Fruit fly (Drosophila melanogaster) whole organism, embryonic: ENCODE data around the gene CG10019.

Source experiments
- Abd-B ChIP-seq: fragments of 200-800 bp; sonication (Bioruptor generic); optimal IDR thresholded peaks from 2 replicates; lab custom pipeline; 2018; ENCODE audit warnings: missing biosample characterization, mild to moderate bottlenecking, missing genetic modification characterization, moderate library complexity
- Atf3 ChIP-seq: fragments of 200-800 bp; sonication (Bioruptor generic); optimal IDR thresholded peaks from 3 replicates; lab custom pipeline; 2016; ENCODE audit warnings: missing biosample characterization, missing genetic modification characterization
- C15 ChIP-seq: fragments of 200-800 bp; sonication (Bioruptor generic); IDR thresholded peaks from 3 replicates; pipeline ENCODE4 v1.3.6; 2022; ENCODE audit warnings: missing biosample characterization, missing genetic modification characterization
- CG11093 ChIP-seq: fragments of 200-800 bp; sonication (Bioruptor generic); IDR thresholded peaks from 3 replicates; pipeline ENCODE4 v1.3.6; 2022; ENCODE audit warnings: missing biosample characterization, missing genetic modification characterization
- CG11504 ChIP-seq: fragments of 200-800 bp; sonication (Bioruptor generic); optimal IDR thresholded peaks from 3 replicates; lab custom pipeline; 2019; ENCODE audit warnings: missing biosample characterization, mild to moderate bottlenecking, missing genetic modification characterization, moderate library complexity
- CG14014 ChIP-seq: fragments of 200-800 bp; sonication (Bioruptor generic); IDR thresholded peaks from 2 replicates; pipeline ENCODE4 v1.3.6; 2022; ENCODE audit warnings: missing biosample characterization, missing genetic modification characterization
- CG14441 ChIP-seq: fragments of 200-800 bp; sonication (Bioruptor generic); IDR thresholded peaks from 2 replicates; pipeline ENCODE4 v1.3.6; 2022; ENCODE audit warnings: missing biosample characterization, missing genetic modification characterization
- CG17829 ChIP-seq: fragments of 200-800 bp; optimal IDR thresholded peaks from 2 replicates; lab custom pipeline; 2019; ENCODE audit warnings: missing biosample characterization, mild to moderate bottlenecking, missing genetic modification characterization, moderate library complexity
- CG18262 ChIP-seq: fragments of 200-800 bp; optimal IDR thresholded peaks from 3 replicates; lab custom pipeline; 2019; ENCODE audit warnings: missing biosample characterization, mild to moderate bottlenecking, missing genetic modification characterization, moderate library complexity
- CG32767 ChIP-seq: fragments of 200-800 bp; sonication (Bioruptor generic); IDR thresholded peaks from 2 replicates; pipeline ENCODE4 v1.3.6; 2022; ENCODE audit warnings: missing biosample characterization, missing genetic modification characterization
- CG32772 ChIP-seq: fragments of 200-800 bp; sonication (Bioruptor generic); IDR thresholded peaks from 2 replicates; pipeline ENCODE4 v1.3.6; 2022; ENCODE audit warnings: missing biosample characterization, missing genetic modification characterization
- CG3281 ChIP-seq: fragments of 200-800 bp; sonication (Bioruptor generic); optimal IDR thresholded peaks from 3 replicates; lab custom pipeline; 2017; ENCODE audit warnings: missing biosample characterization, mild to moderate bottlenecking, missing genetic modification characterization
- CG33213 ChIP-seq: fragments of 200-800 bp; sonication (Bioruptor generic); optimal IDR thresholded peaks from 3 replicates; lab custom pipeline; 2016; ENCODE audit warnings: missing biosample characterization, missing genetic modification characterization
- CG34376 ChIP-seq: fragments of 200-800 bp; sonication (Bioruptor generic); optimal IDR thresholded peaks from 2 replicates; lab custom pipeline; 2018; ENCODE audit warnings: missing biosample characterization, mild to moderate bottlenecking, missing genetic modification characterization
- CG4707 ChIP-seq: fragments of 200-800 bp; sonication (Bioruptor generic); optimal IDR thresholded peaks from 2 replicates; lab custom pipeline; 2018; ENCODE audit warnings: missing biosample characterization, mild to moderate bottlenecking, missing genetic modification characterization, moderate library complexity
- CG6765 ChIP-seq: fragments of 200-800 bp; sonication (Bioruptor generic); optimal IDR thresholded peaks from 3 replicates; lab custom pipeline; 2017; ENCODE audit warnings: missing biosample characterization, mild to moderate bottlenecking, missing genetic modification characterization
- CG6813 ChIP-seq: fragments of 200-800 bp; sonication (Bioruptor generic); optimal IDR thresholded peaks from 2 replicates; lab custom pipeline; 2017; ENCODE audit warnings: missing biosample characterization, missing genetic modification characterization, mild to moderate bottlenecking, moderate library complexity, missing genetic modification reagents
- CG7357 ChIP-seq: fragments of 200-800 bp; sonication (Bioruptor generic); IDR thresholded peaks from 3 replicates; pipeline ENCODE4 v1.3.6; 2022; ENCODE audit warnings: missing biosample characterization, missing genetic modification characterization
- CG7928 ChIP-seq: fragments of 200-800 bp; sonication (Bioruptor generic); optimal IDR thresholded peaks from 2 replicates; lab custom pipeline; 2017; ENCODE audit warnings: missing biosample characterization, mild to moderate bottlenecking, missing genetic modification characterization
- CG9437 ChIP-seq: fragments of 200-800 bp; sonication (Bioruptor generic); optimal IDR thresholded peaks from 2 replicates; lab custom pipeline; 2018; ENCODE audit warnings: missing biosample characterization, mild to moderate bottlenecking, missing genetic modification characterization
- CG9817 ChIP-seq: fragments of 200-800 bp; sonication (Bioruptor generic); optimal IDR thresholded peaks from 2 replicates; lab custom pipeline; 2018; ENCODE audit warnings: missing biosample characterization, mild to moderate bottlenecking, missing genetic modification characterization, moderate library complexity
- CG9876 ChIP-seq: fragments of 200-800 bp; sonication (Bioruptor generic); optimal IDR thresholded peaks from 2 replicates; lab custom pipeline; 2016; ENCODE audit warnings: missing biosample characterization, missing genetic modification characterization
- Dek ChIP-seq: fragments of 200-800 bp; sonication (Bioruptor generic); optimal IDR thresholded peaks from 3 replicates; lab custom pipeline; 2019; ENCODE audit warnings: missing biosample characterization, mild to moderate bottlenecking, missing genetic modification characterization, moderate library complexity
- Dip2 ChIP-seq: fragments of 200-800 bp; sonication (Bioruptor generic); IDR thresholded peaks from 2 replicates; pipeline ENCODE4 v1.3.6; 2022; ENCODE audit warnings: missing biosample characterization, missing genetic modification characterization
- E2f2 ChIP-seq: fragments of 200-800 bp; sonication (Bioruptor generic); IDR thresholded peaks from 2 replicates; pipeline ENCODE4 v1.3.6; 2022; ENCODE audit warnings: missing biosample characterization, missing genetic modification characterization
- Ets65A ChIP-seq: fragments of 200-800 bp; sonication (Bioruptor generic); peaks from one replicate; lab custom pipeline; 2016; ENCODE audit warnings: missing biosample characterization, missing genetic modification characterization
- HHEX ChIP-seq: fragments of 200-800 bp; sonication (Bioruptor generic); optimal IDR thresholded peaks from 3 replicates; lab custom pipeline; 2017; ENCODE audit warnings: missing biosample characterization, mild to moderate bottlenecking, missing genetic modification characterization, missing genetic modification reagents
- HLH54F ChIP-seq: fragments of 200-800 bp; sonication (Bioruptor generic); optimal IDR thresholded peaks from 3 replicates; lab custom pipeline; 2016; ENCODE audit warnings: missing biosample characterization, missing genetic modification characterization
- MBD-R2 ChIP-seq: fragments of 200-800 bp; sonication (Bioruptor generic); IDR thresholded peaks from 2 replicates; pipeline ENCODE4 v1.3.6; 2022; ENCODE audit warnings: missing biosample characterization, missing genetic modification characterization
- Med ChIP-seq: fragments of 200-800 bp; sonication (Bioruptor generic); peaks from one replicate; lab custom pipeline; 2016; ENCODE audit warnings: missing biosample characterization, missing genetic modification characterization, mild to moderate bottlenecking, inconsistent platforms, moderate library complexity
- Mrtf ChIP-seq: fragments of 200-800 bp; sonication (Bioruptor generic); IDR thresholded peaks from 3 replicates; pipeline ENCODE4 v1.3.6; 2022; ENCODE audit warnings: missing biosample characterization, missing genetic modification characterization
- Pdp1 ChIP-seq, 2 experiments: fragments of 200-800 bp; sonication (Bioruptor generic); optimal IDR thresholded peaks; 3 replicates each; lab custom pipeline; 2016; ENCODE audit warnings: missing biosample characterization in 2 of 2, missing genetic modification characterization in 2 of 2, mild to moderate bottlenecking in 1 of 2, moderate library complexity in 1 of 2
- Sin3A ChIP-seq: fragments of >200 bp; optimal IDR thresholded peaks from 2 replicates; lab custom pipeline; 2018
- Vsx1 ChIP-seq: fragments of 200-800 bp; sonication (Bioruptor generic); optimal IDR thresholded peaks from 2 replicates; lab custom pipeline; 2017; ENCODE audit warnings: missing biosample characterization, mild to moderate bottlenecking, missing genetic modification characterization, missing genetic modification reagents
- bcd ChIP-seq: fragments of 200-800 bp; sonication (Bioruptor generic); optimal IDR thresholded peaks from 2 replicates; lab custom pipeline; 2017; ENCODE audit warnings: missing biosample characterization, mild to moderate bottlenecking, missing genetic modification characterization
- da ChIP-seq: fragments of 200-800 bp; sonication (Bioruptor generic); optimal IDR thresholded peaks from 2 replicates; lab custom pipeline; 2016; ENCODE audit warnings: missing biosample characterization, missing genetic modification characterization
- dan ChIP-seq: fragments of 200-800 bp; sonication (Bioruptor generic); IDR thresholded peaks from 2 replicates; pipeline ENCODE4 v1.3.6; 2022; ENCODE audit warnings: missing biosample characterization, missing genetic modification characterization
- danr ChIP-seq: fragments of 200-800 bp; sonication (Bioruptor generic); IDR thresholded peaks from 2 replicates; pipeline ENCODE4 v1.3.6; 2022; ENCODE audit warnings: missing biosample characterization, missing genetic modification characterization
- fru ChIP-seq: fragments of >200 bp; optimal IDR thresholded peaks from 2 replicates; lab custom pipeline; 2017
- hbn ChIP-seq: fragments of 200-800 bp; sonication (Bioruptor generic); IDR thresholded peaks from 2 replicates; pipeline ENCODE4 v1.3.6; 2022; ENCODE audit warnings: missing biosample characterization, missing genetic modification characterization; ENCODE audit not compliant: partially characterized antibody
- hkb ChIP-seq, 2 experiments: fragments of 200-800 bp in 1 of 2; fragments of >200 bp in 1 of 2; sonication (Bioruptor generic) in 1 of 2; IDR thresholded peaks in 1 of 2; optimal IDR thresholded peaks in 1 of 2; 2 replicates each; pipeline versions ENCODE4 v1.3.6 to Lab custom; 2017 to 2022; ENCODE audit warnings: missing biosample characterization in 1 of 2, missing genetic modification characterization in 1 of 2
- lab ChIP-seq: fragments of 200-800 bp; sonication (Bioruptor generic); optimal IDR thresholded peaks from 3 replicates; lab custom pipeline; 2017; ENCODE audit warnings: missing biosample characterization, missing genetic modification characterization, mild to moderate bottlenecking, moderate library complexity, missing genetic modification reagents
- nerfin-1 ChIP-seq: fragments of 200-800 bp; sonication (Bioruptor generic); optimal IDR thresholded peaks from 3 replicates; lab custom pipeline; 2019; ENCODE audit warnings: missing biosample characterization, mild to moderate bottlenecking, missing genetic modification characterization, moderate library complexity
- scrt ChIP-seq: fragments of 200-800 bp; sonication (Bioruptor generic); optimal IDR thresholded peaks from 2 replicates; lab custom pipeline; 2018; ENCODE audit warnings: missing biosample characterization, mild to moderate bottlenecking, missing genetic modification characterization, moderate library complexity
- sens-2 ChIP-seq: fragments of 200-800 bp; sonication (Bioruptor generic); IDR thresholded peaks from 2 replicates; pipeline ENCODE4 v1.3.6; 2022; ENCODE audit warnings: missing biosample characterization, missing genetic modification characterization
- tin ChIP-seq: fragments of 200-800 bp; sonication (Bioruptor generic); optimal IDR thresholded peaks from 3 replicates; lab custom pipeline; 2016; ENCODE audit warnings: missing biosample characterization, missing genetic modification characterization
- trem ChIP-seq: fragments of 200-800 bp; optimal IDR thresholded peaks from 3 replicates; lab custom pipeline; 2019; ENCODE audit warnings: missing biosample characterization, mild to moderate bottlenecking, missing genetic modification characterization, moderate library complexity
- ttk ChIP-seq: fragments of 200-800 bp; sonication (Bioruptor generic); IDR thresholded peaks from 2 replicates; pipeline ENCODE4 v2.1.2; 2022; ENCODE audit warnings: missing biosample characterization, missing genetic modification characterization
- tx ChIP-seq: fragments of 200-800 bp; sonication (Bioruptor generic); optimal IDR thresholded peaks from 2 replicates; lab custom pipeline; 2016; ENCODE audit warnings: missing biosample characterization, missing genetic modification characterization
- usp ChIP-seq: fragments of >200 bp; optimal IDR thresholded peaks from 2 replicates; lab custom pipeline; 2017; ENCODE audit warnings: missing biosample characterization, missing genetic modification characterization
- zfh1 ChIP-seq: fragments of 200-800 bp; sonication (Bioruptor generic); IDR thresholded peaks from 3 replicates; pipeline ENCODE4 v1.3.6; 2022; ENCODE audit warnings: missing biosample characterization, missing genetic modification characterization

The CG10019 gene

DNA sequence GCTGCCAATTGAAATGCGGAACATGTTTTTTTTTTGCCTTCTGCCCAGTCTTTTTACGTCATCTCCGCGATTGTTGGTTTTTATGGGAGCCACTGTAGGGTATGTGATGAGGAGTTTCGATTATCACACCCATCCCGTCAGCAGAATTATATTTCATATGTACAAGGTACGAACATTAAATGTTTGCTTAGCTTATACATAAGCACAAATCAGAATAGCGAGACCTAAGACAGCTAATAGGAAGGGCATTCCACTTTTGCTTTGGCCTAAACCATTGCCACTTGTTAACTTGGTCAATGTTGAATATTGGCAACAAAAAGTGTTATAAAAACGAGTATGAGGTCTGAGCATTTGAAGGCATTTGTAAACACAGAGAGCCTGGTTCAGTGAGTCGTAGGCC lies 27.0 kb upstream of the CG10019 start, which contains the start of gene CG2816 (continued):
- peak; percentile 18; the same call in 1 of the 2 replicates for TF ChIP-seq MBD-R2 (GFP tag; lab: Robert Waterston, UW)
- no peak for TF ChIP-seq nerfin-1
- TF ChIP-seq Med (GFP tag; lab: Kevin White, UChicago), result peak; percentile 91
- peak; percentile 38 for TF ChIP-seq bcd
- TF ChIP-seq Atf3, result peak; percentile 26
- TF ChIP-seq CG32767, result 0 out of 2 replicates have a peak, but pooled peaks have one; percentile 14
- no peak for TF ChIP-seq CG4707 (GFP tag; lab: Kevin White, UChicago)
- TF ChIP-seq CG18262 (tag; lab: Kevin White, UChicago), result no peak
- no peak for TF ChIP-seq dan (GFP tag; lab: Robert Waterston, UW)
- TF ChIP-seq CG9876, result peak; percentile 75
- TF ChIP-seq CG14014 (GFP tag; lab: Robert Waterston, UW), result peak; percentile 92
- TF ChIP-seq CG11093 (GFP tag; lab: Robert Waterston, UW), result no peak
- no peak for TF ChIP-seq CG7928 (GFP tag; lab: Kevin White, UChicago)
- peak; percentile 63 for TF ChIP-seq lab (GFP tag; lab: Kevin White, UChicago)
- TF ChIP-seq usp (GFP tag; lab: Kevin White, UChicago), result no peak
- peak; percentile 35 for TF ChIP-seq HHEX
- peak; percentile 55 for TF ChIP-seq CG3281 (GFP tag; lab: Kevin White, UChicago)
- no peak for TF ChIP-seq CG17829 (tag; lab: Kevin White, UChicago)
- TF ChIP-seq Dek (tag; lab: Kevin White, UChicago), result peak; percentile 76
- TF ChIP-seq CG9817, result peak; percentile 91
- TF ChIP-seq Sin3A (lab: Kevin White, UChicago), result no peak
- peak; percentile 37 for TF ChIP-seq tx (GFP tag; lab: Kevin White, UChicago)
- peak; percentile 45; the same call in 1 of the 2 replicates for TF ChIP-seq CG32772 (GFP tag; lab: Robert Waterston, UW)
- peak; percentile 16 for TF ChIP-seq CG9437 (GFP tag; lab: Kevin White, UChicago)
- no peak for TF ChIP-seq fru
- peak; percentile 41; the same call in 1 of the 2 replicates for TF ChIP-seq E2f2
- no peak for TF ChIP-seq Vsx1 (GFP tag; lab: Kevin White, UChicago)
- TF ChIP-seq CG14441 (GFP tag; lab: Robert Waterston, UW), result peak; percentile 63; the same call in 1 of the 2 replicates
- peak; percentile 28 for TF ChIP-seq scrt (GFP tag; lab: Kevin White, UChicago)
- TF ChIP-seq trem (tag; lab: Kevin White, UChicago), result no peak
- TF ChIP-seq zfh1 (GFP tag; lab: Robert Waterston, UW), result peak; percentile 65; the same call in 2 of the 3 replicates
- no peak for TF ChIP-seq danr (GFP tag; lab: Robert Waterston, UW)
- no peak for TF ChIP-seq Dip2 (GFP tag; lab: Robert Waterston, UW)
- TF ChIP-seq HLH54F (GFP tag; lab: Kevin White, UChicago), result peak; percentile 72
- no peak for TF ChIP-seq hbn (GFP tag; lab: Robert Waterston, UW)
- TF ChIP-seq CG7357, result no peak
- peak; percentile 78; the same call in 2 of the 3 replicates for TF ChIP-seq Mrtf (GFP tag; lab: Robert Waterston, UW)
- TF ChIP-seq CG33213 (GFP tag; lab: Kevin White, UChicago), result no peak
- TF ChIP-seq Pdp1 (GFP tag; optimal IDR thresholded peaks at IDR 0.05; lab: Kevin White, UChicago), result peak in 1 of 2 experiments; percentile 56
- TF ChIP-seq CG6765 (GFP tag; lab: Kevin White, UChicago), result no peak
- TF ChIP-seq C15 (GFP tag; lab: Robert Waterston, UW), result 0 out of 3 replicates have a peak, but pooled peaks have one; percentile 18
- no peak for TF ChIP-seq Ets65A (GFP tag; lab: Kevin White, UChicago)
- TF ChIP-seq Abd-B (GFP tag; lab: Kevin White, UChicago), result peak; percentile 65
- no peak for TF ChIP-seq sens-2 (GFP tag; lab: Robert Waterston, UW)
- TF ChIP-seq ttk (GFP tag; lab: Robert Waterston, UW), result peak; percentile 51
- no peak for TF ChIP-seq CG6813
- TF ChIP-seq tin (GFP tag; lab: Kevin White, UChicago), result peak; percentile 53
- TF ChIP-seq hkb (optimal IDR thresholded peaks at IDR 0.05; lab: Kevin White, UChicago), result no peak
- 0 out of 2 replicates have a peak, but pooled peaks have one; percentile 35 for TF ChIP-seq hkb (GFP tag; IDR thresholded peaks at IDR 0.05; lab: Robert Waterston, UW)
- TF ChIP-seq CG34376 (GFP tag; lab: Kevin White, UChicago), result peak; percentile 13
- TF ChIP-seq CG11504 (tag; lab: Kevin White, UChicago), result peak; percentile 55
- TF ChIP-seq da (GFP tag; lab: Kevin White, UChicago), result no peak
